Worm (Caenorhabditis elegans) whole organism, midembryonic: ENCODE data around the gene F29B9.12.

ENCODE experiments used
- T22C8.4 ChIP-seq: fragments of 200-800 bp; sonication (Bioruptor generic); IDR thresholded peaks from 2 replicates; pipeline ENCODE4 v1.3.6; 2022; ENCODE audit warnings: missing genetic modification characterization, missing compliant biosample characterization
- cog-1 ChIP-seq: sonication (generic microtip); optimal IDR thresholded peaks from 2 replicates; lab custom pipeline; 2016; ENCODE audit warnings: missing genetic modification characterization, missing compliant biosample characterization
- flt-1 ChIP-seq: fragments of 200-800 bp; sonication (Bioruptor generic); IDR thresholded peaks from 2 replicates; pipeline ENCODE4 v1.3.6; 2022; ENCODE audit warnings: missing genetic modification characterization, missing compliant biosample characterization
- klf-2 ChIP-seq: fragments of 200-800 bp; sonication (Bioruptor generic); conservative IDR thresholded peaks from 2 replicates; pipeline ENCODE4 v1.3.6; 2022; ENCODE audit warnings: missing genetic modification reagents, missing genetic modification characterization, missing compliant biosample characterization
- med-1 ChIP-seq: sonication (generic microtip); optimal IDR thresholded peaks from 2 replicates; lab custom pipeline; 2017; ENCODE audit warnings: missing genetic modification characterization, mild to moderate bottlenecking, missing compliant biosample characterization, antibody characterized with exemption, missing genetic modification reagents; ENCODE audit not compliant: insufficient read depth
- ref-1 ChIP-seq: fragments of 200-800 bp; sonication (Bioruptor generic); conservative IDR thresholded peaks from 2 replicates; pipeline ENCODE4 v1.3.6; 2022; ENCODE audit warnings: missing genetic modification reagents, missing genetic modification characterization, missing compliant biosample characterization
- tab-1 ChIP-seq: fragments of 200-800 bp; sonication (Bioruptor generic); IDR thresholded peaks from 2 replicates; pipeline ENCODE4 v1.3.6; 2022; ENCODE audit warnings: missing genetic modification characterization, missing compliant biosample characterization
- ztf-23 ChIP-seq: fragments of 200-800 bp; sonication (Bioruptor generic); IDR thresholded peaks from 2 replicates; pipeline ENCODE4 v1.3.6; 2022; ENCODE audit warnings: missing genetic modification reagents, missing genetic modification characterization, missing compliant biosample characterization
- ztf-29 ChIP-seq: fragments of 200-800 bp; sonication (Bioruptor generic); IDR thresholded peaks from 2 replicates; pipeline ENCODE4 v1.3.6; 2022; ENCODE audit warnings: missing genetic modification reagents, missing genetic modification characterization, missing compliant biosample characterization

F29B9.12 gene

DNA sequence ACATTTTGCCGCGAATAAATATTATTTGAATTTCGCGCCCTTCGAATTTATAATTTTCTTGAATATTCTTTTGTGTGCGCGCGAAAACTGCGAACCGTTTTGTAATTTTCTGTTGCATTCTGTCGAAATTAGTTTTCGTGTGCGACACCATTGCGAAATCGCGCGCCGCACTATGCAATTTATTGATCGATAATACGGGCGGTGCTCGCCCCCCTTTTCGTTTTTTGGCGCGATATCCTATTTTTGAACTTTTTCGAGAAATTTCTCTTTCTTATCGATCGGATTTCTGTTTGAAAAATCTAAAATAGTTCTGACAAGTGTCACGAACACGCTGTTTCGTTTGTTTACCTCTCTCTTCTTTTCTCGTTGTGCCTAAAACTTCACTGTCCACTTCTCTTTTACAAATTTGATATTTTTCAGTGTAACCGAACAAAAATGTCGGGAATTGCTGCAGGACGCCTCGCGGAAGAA lies 18.7 kb upstream of the F29B9.12 start, which contains the start of gene ubc-9:
TSS of gene ubc-9 (plus strand) at position 421 of the 471 bp plus-strand sequence.
- TF ChIP-seq med-1 (GFP tag; lab: Kevin White, UChicago) = no peak
- peak; percentile 99 for TF ChIP-seq T22C8.4
- TF ChIP-seq klf-2 (GFP tag; lab: Robert Waterston, UW) = no peak
- 0 out of 2 replicates have a peak, but pooled peaks have one; percentile 55 for TF ChIP-seq tab-1 (GFP tag; lab: Robert Waterston, UW)
- 0 out of 2 replicates have a peak, but pooled peaks have one; percentile 45 for TF ChIP-seq ztf-23 (GFP tag; lab: Robert Waterston, UW)
- TF ChIP-seq ztf-29 (GFP tag; lab: Robert Waterston, UW) = no peak
- peak; percentile 58; the same call in 1 of the 2 replicates for TF ChIP-seq flt-1
- no peak for TF ChIP-seq cog-1
- TF ChIP-seq ref-1 = no peak

DNA sequence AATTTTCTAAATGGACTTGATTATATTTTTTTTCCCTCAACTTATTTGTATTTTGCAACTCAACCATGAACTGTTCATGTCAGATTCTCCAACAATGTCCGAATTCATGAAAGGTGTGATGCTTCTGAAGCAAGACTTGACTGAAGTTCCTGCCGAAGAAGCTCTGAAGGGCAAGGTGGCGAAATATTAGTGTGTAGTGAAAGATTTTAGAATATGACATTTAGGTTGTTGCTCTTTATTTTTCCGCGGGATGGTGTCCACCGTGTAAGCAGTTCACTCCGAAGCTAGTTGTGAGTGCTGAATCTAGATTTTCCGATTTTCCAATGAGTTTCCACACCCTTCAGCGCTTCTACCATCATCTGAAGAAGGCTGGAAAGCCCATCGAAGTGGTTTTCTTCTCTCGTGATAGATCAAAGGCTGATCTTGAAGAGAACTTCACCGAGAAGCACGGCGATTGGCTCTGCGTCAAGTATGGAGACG lies 16.9 kb upstream of the F29B9.12 start, which contains the start of gene F29B9.5:
TSS of gene F29B9.5 (plus strand) at position 51 of the 480 bp plus-strand sequence.
- TF ChIP-seq ref-1 (no peak), med-1 (GFP tag; lab: Kevin White, UChicago) (no peak), ztf-23 (GFP tag; lab: Robert Waterston, UW) (no peak), klf-2 (GFP tag; lab: Robert Waterston, UW) (no peak), cog-1 (no peak), T22C8.4 (no peak), tab-1 (GFP tag; lab: Robert Waterston, UW) (no peak), flt-1 (no peak), ztf-29 (GFP tag; lab: Robert Waterston, UW) (no peak)

DNA sequence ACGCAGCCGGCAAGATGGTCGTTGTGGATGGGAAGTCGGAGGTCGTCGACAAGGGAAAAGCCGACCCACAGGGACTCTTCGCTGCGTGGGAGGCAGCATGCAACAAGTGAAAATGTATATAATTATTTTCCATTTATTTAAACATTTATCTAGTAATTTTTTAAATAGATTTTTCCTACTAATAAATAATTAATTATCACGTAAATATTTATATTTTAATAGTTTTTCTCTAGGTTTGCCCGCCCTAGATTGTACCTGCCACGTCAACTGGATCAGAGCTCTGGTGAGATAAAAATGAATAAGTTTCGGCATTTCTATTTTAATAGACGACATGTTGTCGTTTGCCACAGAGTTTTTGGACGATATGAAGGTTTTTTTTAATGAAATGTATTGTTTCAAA lies 16.4 kb upstream of the F29B9.12 start, which contains the start of gene psr-1:
TSS of gene psr-1 (plus strand) at position 301 of the 400 bp plus-strand sequence.
- TF ChIP-seq cog-1 = no peak
- no peak for TF ChIP-seq ref-1
- TF ChIP-seq flt-1 = no peak
- no peak for TF ChIP-seq ztf-23 (GFP tag; lab: Robert Waterston, UW)
- no peak for TF ChIP-seq ztf-29 (GFP tag; lab: Robert Waterston, UW)
- TF ChIP-seq klf-2 (GFP tag; lab: Robert Waterston, UW) = no peak
- no peak for TF ChIP-seq T22C8.4
- no peak for TF ChIP-seq tab-1 (GFP tag; lab: Robert Waterston, UW)
- TF ChIP-seq med-1 (GFP tag; lab: Kevin White, UChicago) = no peak

DNA sequence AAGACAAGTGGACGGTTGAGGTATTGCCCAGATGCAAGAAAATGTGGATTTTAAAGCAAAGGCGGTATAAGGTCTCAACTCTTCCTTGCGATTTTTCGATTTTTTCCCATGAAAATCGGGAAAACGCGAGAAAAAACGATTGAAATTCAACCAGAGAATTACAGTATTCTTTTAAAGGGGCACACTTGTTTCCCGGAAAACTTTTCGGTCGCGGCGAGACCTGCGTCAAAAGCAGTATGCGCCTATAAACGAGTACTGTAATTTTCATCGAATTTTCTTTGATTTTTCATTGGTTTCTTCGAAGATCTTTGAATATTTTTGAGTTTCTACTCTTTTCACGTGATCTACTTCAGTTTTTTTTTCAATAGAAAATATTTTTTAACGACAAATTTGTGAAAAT lies 15.6 kb upstream of the F29B9.12 start:
- TF ChIP-seq med-1 (GFP tag; lab: Kevin White, UChicago) (no peak), T22C8.4 (no peak), ztf-29 (GFP tag; lab: Robert Waterston, UW) (no peak), ztf-23 (GFP tag; lab: Robert Waterston, UW) (no peak), ref-1 (no peak), klf-2 (GFP tag; lab: Robert Waterston, UW) (no peak)

DNA sequence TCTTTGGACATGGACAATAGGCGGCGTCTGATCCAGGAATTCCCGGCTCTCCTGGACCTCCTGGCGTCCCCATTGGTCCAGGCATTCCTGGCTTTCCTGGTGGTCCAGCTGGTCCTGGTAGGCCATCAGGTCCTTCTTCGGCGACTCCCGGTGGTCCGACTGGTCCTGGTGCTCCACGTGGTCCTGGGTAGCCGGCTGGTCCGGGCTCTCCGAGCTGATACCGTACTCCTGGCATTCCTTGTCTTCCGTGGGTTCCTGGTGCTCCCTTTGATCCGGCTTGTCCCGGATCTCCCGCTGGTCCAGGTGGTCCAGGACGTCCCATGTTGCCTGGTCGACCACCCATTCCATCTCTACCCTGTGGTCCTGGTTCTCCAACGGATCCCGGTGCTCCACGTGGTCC lies 13.4 kb upstream of the F29B9.12 start:
- TF ChIP-seq flt-1 = no peak
- TF ChIP-seq T22C8.4 = no peak
- TF ChIP-seq cog-1 = no peak
- no peak for TF ChIP-seq ref-1
- TF ChIP-seq ztf-23 (GFP tag; lab: Robert Waterston, UW) = no peak
- TF ChIP-seq klf-2 (GFP tag; lab: Robert Waterston, UW) = no peak
- TF ChIP-seq med-1 (GFP tag; lab: Kevin White, UChicago) = no peak
- TF ChIP-seq tab-1 (GFP tag; lab: Robert Waterston, UW) = no peak
- TF ChIP-seq ztf-29 (GFP tag; lab: Robert Waterston, UW) = no peak

DNA sequence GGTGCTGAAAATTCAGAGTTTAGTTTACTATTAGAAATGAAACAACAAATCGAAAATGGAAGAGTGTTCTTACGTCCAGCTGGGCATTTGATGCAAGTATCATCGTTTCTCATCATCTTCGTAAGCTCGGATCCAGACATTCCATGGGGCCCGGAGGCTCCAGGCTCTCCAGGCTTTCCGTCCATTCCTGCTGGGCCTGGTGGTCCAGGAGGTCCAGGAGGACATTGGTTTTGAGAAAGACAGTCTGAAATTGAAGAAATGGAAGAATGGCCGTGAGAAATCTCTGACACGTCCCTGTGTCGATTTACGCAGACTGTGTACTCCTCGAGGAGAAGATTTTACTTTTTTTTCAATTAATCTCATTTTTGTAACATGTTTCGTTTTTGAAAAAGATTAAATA lies 13.0 kb upstream of the F29B9.12 start:
- no peak for TF ChIP-seq ztf-29 (GFP tag; lab: Robert Waterston, UW)

DNA sequence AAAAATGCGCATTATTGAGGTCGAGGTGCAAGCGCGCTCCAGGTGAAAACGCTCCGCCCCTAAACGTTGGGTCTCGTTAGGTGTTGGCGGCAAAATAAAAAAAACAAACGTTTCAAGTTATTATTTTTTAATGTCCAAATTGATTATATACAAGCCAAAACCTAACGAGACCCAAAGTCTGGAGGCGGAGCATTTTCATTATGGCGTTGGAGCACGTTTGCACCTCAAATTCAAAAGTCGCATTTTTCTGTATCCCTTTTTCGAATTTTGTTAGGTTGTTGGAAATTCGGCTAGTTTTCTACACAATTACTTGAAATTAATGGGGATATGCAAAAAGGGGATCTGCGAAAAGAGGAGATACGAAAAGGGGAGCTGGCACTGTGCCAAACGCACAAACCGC lies 11.5 kb upstream of the F29B9.12 start, which contains the start of gene col-111:
TSS of gene col-111 (minus strand) at position 101 of the 400 bp plus-strand sequence.
- TF ChIP-seq cog-1 = no peak
- no peak for TF ChIP-seq T22C8.4
- no peak for TF ChIP-seq ref-1
- no peak for TF ChIP-seq med-1 (GFP tag; lab: Kevin White, UChicago)
- no peak for TF ChIP-seq tab-1 (GFP tag; lab: Robert Waterston, UW)
- TF ChIP-seq klf-2 (GFP tag; lab: Robert Waterston, UW) = no peak
- no peak for TF ChIP-seq ztf-29 (GFP tag; lab: Robert Waterston, UW)
- no peak for TF ChIP-seq ztf-23 (GFP tag; lab: Robert Waterston, UW)
- no peak for TF ChIP-seq flt-1

DNA sequence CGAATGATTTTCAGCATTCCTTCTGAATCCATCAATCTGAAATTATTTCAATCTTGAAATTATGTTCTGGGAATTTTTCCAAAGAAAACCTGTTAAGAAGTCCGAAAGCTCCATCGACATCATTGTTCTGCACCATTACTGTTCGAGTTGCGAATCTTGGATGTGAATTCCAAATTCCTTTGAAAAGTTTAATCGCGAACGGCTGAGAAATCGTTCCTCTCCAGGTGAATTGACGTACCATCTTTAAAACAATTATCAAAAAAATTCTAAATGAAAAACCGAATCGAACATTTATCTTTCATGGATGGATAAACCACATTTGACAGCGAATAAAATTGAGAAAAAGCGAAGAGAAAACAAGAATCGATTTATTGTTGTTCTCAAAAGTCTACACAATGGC lies 10.1 kb upstream of the F29B9.12 start, which contains the start of gene mrps-21:
TSS of gene mrps-21 (minus strand) at position 241 of the 400 bp plus-strand sequence.
- TF ChIP-seq med-1 (GFP tag; lab: Kevin White, UChicago) = no peak
- TF ChIP-seq cog-1 = no peak
- TF ChIP-seq T22C8.4 = no peak
- TF ChIP-seq tab-1 (GFP tag; lab: Robert Waterston, UW) = no peak
- no peak for TF ChIP-seq ref-1

DNA sequence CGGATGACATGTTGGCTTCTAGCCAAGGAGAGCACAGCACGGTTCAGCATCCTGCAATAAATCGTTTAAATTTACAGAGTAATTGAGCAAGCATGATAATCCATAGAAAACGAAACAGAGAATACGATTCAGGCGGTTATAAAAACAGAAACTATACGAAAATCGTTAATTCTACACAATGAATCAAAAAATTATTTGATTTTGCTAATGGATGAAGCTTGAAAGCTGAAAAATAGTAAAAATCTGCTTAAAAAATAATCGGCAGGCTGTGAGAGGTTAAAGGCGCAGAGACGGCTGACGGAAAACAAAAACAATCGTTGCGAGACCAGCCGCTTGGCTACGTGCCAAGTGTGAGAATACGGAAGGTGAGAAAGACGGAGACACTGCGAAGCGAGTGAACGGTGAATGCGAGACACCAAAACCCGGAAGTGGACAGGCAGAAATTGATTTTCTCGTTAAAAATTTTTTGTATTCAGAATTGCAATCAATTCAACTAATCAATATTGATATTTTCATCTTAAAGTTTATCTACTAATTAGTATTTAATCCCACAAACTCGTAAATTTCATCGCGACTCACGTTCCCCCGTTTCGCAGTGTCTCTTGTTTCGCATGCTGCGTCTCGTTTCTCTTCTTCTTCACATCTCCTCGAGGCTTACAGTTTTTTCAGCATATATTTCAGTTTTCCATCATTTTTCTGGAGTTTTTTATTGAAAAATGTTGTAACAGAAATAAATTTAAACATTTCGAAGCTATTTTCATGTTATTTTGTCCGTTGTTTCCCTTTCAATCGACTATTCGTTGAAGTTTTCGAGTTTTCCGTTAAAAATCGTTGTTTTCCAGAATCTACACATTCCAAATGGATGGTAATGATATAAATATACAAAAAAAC lies 8.9 kb upstream of the F29B9.12 start, which contains the start of the genes F29B9.11 and jmjd-1.2:
TSS of gene F29B9.11 (minus strand) at position 51 of the 891 bp plus-strand sequence.
TSS of gene jmjd-1.2 (plus strand) at position 841 of the 891 bp plus-strand sequence.
- peak; percentile 57; the same call in 1 of the 2 replicates for TF ChIP-seq ztf-29 (GFP tag; lab: Robert Waterston, UW)
- TF ChIP-seq tab-1 (GFP tag; lab: Robert Waterston, UW) = no peak
- no peak for TF ChIP-seq med-1 (GFP tag; lab: Kevin White, UChicago)
- peak; percentile 88 for TF ChIP-seq cog-1
- TF ChIP-seq ztf-23 (GFP tag; lab: Robert Waterston, UW) = peak; percentile 84
- TF ChIP-seq klf-2 (GFP tag; lab: Robert Waterston, UW) = 0 out of 2 replicates have a peak, but pooled peaks have one; percentile 24
- TF ChIP-seq T22C8.4 = peak; percentile 41; the same call in 1 of the 2 replicates
- peak; percentile 86 for TF ChIP-seq flt-1
- TF ChIP-seq ref-1 = no peak
